Worm (Caenorhabditis elegans): ENCODE data around the gene fbxb-78.

fbxb-78 gene

ce11 chrIV:4749728-4750278 is 12.4 kb downstream of the fbxb-78 start, which contains the start of the genes rpl-20 and Y17G9B.5 (continued):
- TF ChIP-seq Y53G8AR.9 (GFP tag; conservative IDR thresholded peaks at IDR 0.05) (peak; percentile 100), egrh-3 (GFP tag; IDR thresholded peaks at IDR 0.05) (peak; percentile 82), bed-2 (GFP tag; IDR thresholded peaks at IDR 0.05) (peak; percentile 94), hmg-20 (GFP tag; IDR thresholded peaks at IDR 0.05) (peak; percentile 98), hsf-1 (GFP tag; IDR thresholded peaks at IDR 0.05) (peak; percentile 97), snpc-1.1 (tag; optimal IDR thresholded peaks at IDR 0.05; ENCODE audit: insufficient read depth) (peak; percentile 92), pbrm-1 (GFP tag; IDR thresholded peaks at IDR 0.05) (peak; percentile 100), dpff-1 (tag; optimal IDR thresholded peaks at IDR 0.05) (peak; percentile 78), mes-4 (tag; optimal IDR thresholded peaks at IDR 0.05) (peak; percentile 88), chd-7 (tag; optimal IDR thresholded peaks at IDR 0.05) (peak; percentile 99), nhr-90 (tag; optimal IDR thresholded peaks at IDR 0.05) (peak; percentile 93), B0035.1 (tag; optimal IDR thresholded peaks at IDR 0.05) (peak; percentile 96), F39B2.1 (GFP tag; IDR thresholded peaks at IDR 0.05) (peak; percentile 92), hlh-12 (tag; optimal IDR thresholded peaks at IDR 0.05) (no peak), ccch-3 (GFP tag; optimal IDR thresholded peaks at IDR 0.05) (peak; percentile 68), ceh-91 (GFP tag; IDR thresholded peaks at IDR 0.05) (peak; percentile 99), athp-1 (tag; optimal IDR thresholded peaks at IDR 0.05) (peak; percentile 100), nfya-2 (GFP tag; IDR thresholded peaks at IDR 0.05) (peak; percentile 95), him-1 (tag; optimal IDR thresholded peaks at IDR 0.05) (peak; percentile 96), hmg-1.2 (GFP tag; IDR thresholded peaks at IDR 0.05) (peak; percentile 97), F10E7.11 (tag; optimal IDR thresholded peaks at IDR 0.05) (peak; percentile 93), ztf-22 (GFP tag; optimal IDR thresholded peaks at IDR 0.05) (peak; percentile 98), ceh-58 (GFP tag; IDR thresholded peaks at IDR 0.05) (0 out of 2 replicates have a peak, but pooled peaks have one; percentile 54), ceh-79 (tag; optimal IDR thresholded peaks at IDR 0.05) (peak; percentile 90), ekl-4 (GFP tag; IDR thresholded peaks at IDR 0.05) (peak; percentile 99), B0019.2 (GFP tag; conservative IDR thresholded peaks at IDR 0.05) (peak; percentile 97), tbx-9 (tag; optimal IDR thresholded peaks at IDR 0.05; ENCODE audit: borderline replicate concordance) (peak; percentile 42), atf-7 (tag; optimal IDR thresholded peaks at IDR 0.05) (peak; percentile 99), egl-44 (GFP tag; IDR thresholded peaks at IDR 0.05) (peak; percentile 98), nhr-80 (tag; optimal IDR thresholded peaks at IDR 0.05) (peak; percentile 99), Y53F4B.3 (GFP tag; IDR thresholded peaks at IDR 0.05) (peak; percentile 91), dpl-1 (GFP tag; optimal IDR thresholded peaks at IDR 0.05) (peak; percentile 96), C06A6.2 (GFP tag; conservative IDR thresholded peaks at IDR 0.05) (peak; percentile 99), repo-1 (tag; optimal IDR thresholded peaks at IDR 0.05) (peak; percentile 99), F37B4.10 (GFP tag; IDR thresholded peaks at IDR 0.05) (peak; percentile 99), F57A8.1 (GFP tag; optimal IDR thresholded peaks at IDR 0.05) (peak; percentile 84), F22D6.2 (tag; optimal IDR thresholded peaks at IDR 0.05) (peak; percentile 96), D2030.7 (GFP tag; IDR thresholded peaks at IDR 0.05) (peak; percentile 100), hlh-26 (GFP tag; conservative IDR thresholded peaks at IDR 0.05) (no peak), madf-6 (GFP tag; IDR thresholded peaks at IDR 0.05) (peak; percentile 99), rcor-1 (GFP tag; IDR thresholded peaks at IDR 0.05) (peak; percentile 99), F52B5.7 (tag; optimal IDR thresholded peaks at IDR 0.05) (peak; percentile 94), somi-1 (GFP tag; optimal IDR thresholded peaks at IDR 0.05) (peak; percentile 100), ZK185.1 (tag; optimal IDR thresholded peaks at IDR 0.05; ENCODE audit: poor library complexity, severe bottlenecking) (peak; percentile 99), C17E4.6 (GFP tag; IDR thresholded peaks at IDR 0.05) (peak; percentile 99), snpc-3.4 (tag; optimal IDR thresholded peaks at IDR 0.05) (peak; percentile 98), Y95B8A.8 (GFP tag; IDR thresholded peaks at IDR 0.05) (peak; percentile 100), lsy-27 (tag; optimal IDR thresholded peaks at IDR 0.05; ENCODE audit: borderline replicate concordance, insufficient read depth) (peak; percentile 71)

All from whole organism, young adult.